Fruit fly (Drosophila melanogaster) whole organism, embryonic: ENCODE results near the gene CG17598.

Experiments
- CG18011 ChIP-seq: fragments of 200-800 bp; sonication (Bioruptor generic); optimal IDR thresholded peaks from 2 replicates; lab custom pipeline; 2017; ENCODE audit warnings: missing biosample characterization, missing genetic modification characterization, mild to moderate bottlenecking, moderate library complexity, missing genotype
- lov ChIP-seq, 2 experiments: fragments of 200-800 bp in 1 of 2; fragments of >200 bp in 1 of 2; sonication (Bioruptor generic) in 1 of 2; IDR thresholded peaks in 1 of 2; optimal IDR thresholded peaks in 1 of 2; 2 replicates in 1 of 2; 3 replicates in 1 of 2; pipeline versions ENCODE4 v1.3.6 to Lab custom; 2017 to 2022; ENCODE audit warnings: missing biosample characterization in 1 of 2, missing genetic modification characterization in 1 of 2
- sob ChIP-seq: fragments of 200-800 bp; sonication (Bioruptor generic); IDR thresholded peaks from 2 replicates; pipeline ENCODE4 v1.3.6; 2022; ENCODE audit warnings: missing biosample characterization, missing genetic modification characterization

DNA sequence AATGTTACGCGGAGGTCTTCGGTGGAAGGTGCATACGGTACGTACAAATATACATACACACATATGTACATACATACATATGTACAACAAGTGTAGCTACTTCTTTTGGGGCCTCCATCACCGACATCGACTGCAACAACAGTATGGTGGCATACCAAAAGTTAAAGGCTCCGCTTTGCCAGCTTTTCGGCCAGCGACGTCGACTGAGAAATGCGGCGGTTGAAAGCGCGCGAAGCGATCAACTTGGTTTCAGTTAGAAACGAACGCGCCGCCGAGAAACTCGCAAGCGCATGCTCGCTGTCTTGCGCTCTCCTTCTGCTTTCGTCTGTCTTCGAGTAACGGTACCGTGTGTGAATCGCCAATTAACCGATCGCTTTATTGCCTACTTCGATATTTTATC is 25.2 kb downstream of the CG17598 start, which contains the start of gene CG17600:
- TF ChIP-seq lov (optimal IDR thresholded peaks at IDR 0.05; lab: Kevin White, UChicago) (no peak), lov (GFP tag; IDR thresholded peaks at IDR 0.05; lab: Robert Waterston, UW) (no peak), sob (GFP tag; lab: Robert Waterston, UW) (no peak), CG18011 (no peak)
